Worm (Caenorhabditis elegans): ENCODE data around the gene F44E5.17.

The F44E5.17 gene

ce11 chrII:11761806-11762512 is 13.6 kb upstream of the F44E5.17 start (continued):
- TF ChIP-seq unc-30 (tag; optimal IDR thresholded peaks at IDR 0.05) (no peak), ama-1 (optimal IDR thresholded peaks at IDR 0.05) (peak; percentile 98), mef-2 (tag; optimal IDR thresholded peaks at IDR 0.05) (peak; percentile 56), swsn-7 (tag; optimal IDR thresholded peaks at IDR 0.05) (peak; percentile 31), efl-1 (optimal IDR thresholded peaks at IDR 0.05) (no peak), efl-1 (GFP tag; optimal IDR thresholded peaks at IDR 0.05 in 1 of 2) (peak in 1 of 2 experiments; percentile 42), hpl-2 (GFP tag; optimal IDR thresholded peaks at IDR 0.05) (no peak), ceh-63 (GFP tag; optimal IDR thresholded peaks at IDR 0.05) (no peak), lir-3 (tag; optimal IDR thresholded peaks at IDR 0.05; ENCODE audit: poor library complexity) (no peak), fkh-4 (tag; optimal IDR thresholded peaks at IDR 0.05; ENCODE audit: borderline replicate concordance) (no peak), mdl-1 (tag; optimal IDR thresholded peaks at IDR 0.05) (no peak), aly-2 (tag; optimal IDR thresholded peaks at IDR 0.05) (peak; percentile 98), aha-1 (tag; optimal IDR thresholded peaks at IDR 0.05) (peak; percentile 27), irx-1 (tag; optimal IDR thresholded peaks at IDR 0.05) (peak; percentile 15), nhr-12 (tag; optimal IDR thresholded peaks at IDR 0.05) (no peak), efl-3 (GFP tag; optimal IDR thresholded peaks at IDR 0.05) (no peak), lin-14 (GFP tag; optimal IDR thresholded peaks at IDR 0.05) (no peak), egl-13 (tag; optimal IDR thresholded peaks at IDR 0.05) (peak; percentile 41), dpl-1 (GFP tag; optimal IDR thresholded peaks at IDR 0.05) (peak in 2 of 3 experiments; percentile 29 to 46), elt-3 (tag; optimal IDR thresholded peaks at IDR 0.05) (peak in 1 of 6 experiments; percentile 65), fkh-8 (tag; optimal IDR thresholded peaks at IDR 0.05) (peak; percentile 80), xbp-1 (tag; optimal IDR thresholded peaks at IDR 0.05) (no peak), nhr-85 (tag) (peak; percentile 43), C04F5.9 (tag; optimal IDR thresholded peaks at IDR 0.05) (no peak), snpc-4 (tag; optimal IDR thresholded peaks at IDR 0.05) (peak; percentile 63), C16A3.4 (tag; optimal IDR thresholded peaks at IDR 0.05) (peak; percentile 19), sptf-1 (tag; optimal IDR thresholded peaks at IDR 0.05) (no peak), elt-2 (tag; optimal IDR thresholded peaks at IDR 0.05) (peak; percentile 8), Y116A8C.19 (tag; optimal IDR thresholded peaks at IDR 0.05; ENCODE audit: borderline replicate concordance) (no peak), nhr-237 (tag; optimal IDR thresholded peaks at IDR 0.05) (no peak), unc-86 (tag; optimal IDR thresholded peaks at IDR 0.05) (peak; percentile 21), skn-1 (tag; optimal IDR thresholded peaks at IDR 0.05) (peak; percentile 96), tlp-1 (tag; optimal IDR thresholded peaks at IDR 0.05) (no peak), unc-62 (GFP tag; optimal IDR thresholded peaks at IDR 0.05) (no peak), nhr-11 (tag; optimal IDR thresholded peaks at IDR 0.05) (no peak), C34B4.2 (tag; optimal IDR thresholded peaks at IDR 0.05) (no peak), grh-1 (GFP tag; IDR thresholded peaks at IDR 0.05) (no peak), dsc-1 (tag; optimal IDR thresholded peaks at IDR 0.05) (no peak), sox-4 (tag; optimal IDR thresholded peaks at IDR 0.05) (no peak)

- TF ChIP-seq zip-4 (GFP tag; optimal IDR thresholded peaks at IDR 0.05) (peak; percentile 76), pax-3 (tag; optimal IDR thresholded peaks at IDR 0.05) (peak; percentile 90), lin-39 (tag; optimal IDR thresholded peaks at IDR 0.05) (peak; percentile 52), C16A3.4 (tag; optimal IDR thresholded peaks at IDR 0.05) (peak; percentile 16), efl-1 (optimal IDR thresholded peaks at IDR 0.05) (peak; percentile 73 to 86), efl-1 (GFP tag; optimal IDR thresholded peaks at IDR 0.05 in 1 of 2) (peak; percentile 53 to 96), ceh-90 (tag; optimal IDR thresholded peaks at IDR 0.05) (peak; percentile 12), irx-1 (tag; optimal IDR thresholded peaks at IDR 0.05) (peak; percentile 86), ceh-88 (GFP tag; IDR thresholded peaks at IDR 0.05) (peak; percentile 94), fkh-4 (tag; optimal IDR thresholded peaks at IDR 0.05; ENCODE audit: borderline replicate concordance) (peak; percentile 37), xbp-1 (tag; optimal IDR thresholded peaks at IDR 0.05) (peak; percentile 84), lin-35 (GFP tag; optimal IDR thresholded peaks at IDR 0.05) (peak; percentile 31 to 78), sup-37 (GFP tag; optimal IDR thresholded peaks at IDR 0.05) (peak; percentile 77), mef-2 (tag; optimal IDR thresholded peaks at IDR 0.05) (peak; percentile 56), lsy-2 (tag; optimal IDR thresholded peaks at IDR 0.05) (peak; percentile 77 to 78), egl-13 (tag; optimal IDR thresholded peaks at IDR 0.05) (peak; percentile 92), mep-1 (tag; optimal IDR thresholded peaks at IDR 0.05) (peak; percentile 62), snu-23 (GFP tag; optimal IDR thresholded peaks at IDR 0.05) (peak; percentile 92), lin-13 (GFP tag; optimal IDR thresholded peaks at IDR 0.05) (peak; percentile 87), ztf-11 (tag; optimal IDR thresholded peaks at IDR 0.05) (peak in 1 of 2 experiments; percentile 78), nhr-237 (tag; optimal IDR thresholded peaks at IDR 0.05) (peak; percentile 83), ets-5 (GFP tag; IDR thresholded peaks at IDR 0.05) (peak; percentile 98; the same call in 1 of the 2 replicates), nhr-85 (tag) (peak; percentile 90)
Observed at ce11 chrII:11759277-11759676, 10.9 kb upstream of the F44E5.17 start, which contains the start of the genes F44E5.4 and F44E5.5. F44E5.4 (minus strand) TSS chrII:11759311. F44E5.5 (plus strand) TSS chrII:11759662.

All from whole organism, L1 larva.